Fruit fly (Drosophila melanogaster) whole organism, adult: ENCODE data around the gene MFS9.

Experiments
- CG12768 ChIP-seq: fragments of 200-800 bp; sonication (Bioruptor generic); optimal IDR thresholded peaks from 2 replicates; lab custom pipeline; 2017; ENCODE audit warnings: missing biosample characterization, missing genetic modification characterization, mild to moderate bottlenecking, moderate library complexity, missing genetic modification reagents
- CG14711 ChIP-seq: fragments of 200-800 bp; sonication (Bioruptor generic); optimal IDR thresholded peaks from 2 replicates; lab custom pipeline; 2018; ENCODE audit warnings: missing biosample characterization, mild to moderate bottlenecking, missing genetic modification characterization, moderate library complexity
- CG1620 ChIP-seq: fragments of 200-800 bp; sonication (Bioruptor generic); optimal IDR thresholded peaks from 2 replicates; lab custom pipeline; 2016; ENCODE audit warnings: missing biosample characterization, missing genetic modification characterization
- CG33017 ChIP-seq: fragments of 200-800 bp; sonication (Bioruptor generic); optimal IDR thresholded peaks from 2 replicates; lab custom pipeline; 2018; ENCODE audit warnings: missing biosample characterization, mild to moderate bottlenecking, missing genetic modification characterization, moderate library complexity
- CG7045 ChIP-seq: fragments of 200-800 bp; sonication (Bioruptor generic); optimal IDR thresholded peaks from 2 replicates; lab custom pipeline; 2017; ENCODE audit warnings: missing biosample characterization, mild to moderate bottlenecking, missing genetic modification characterization
- CG7101 ChIP-seq: fragments of 200-800 bp; sonication (Bioruptor generic); optimal IDR thresholded peaks from 2 replicates; lab custom pipeline; 2018; ENCODE audit warnings: missing biosample characterization, mild to moderate bottlenecking, missing genetic modification characterization, moderate library complexity
- Clk ChIP-seq: fragments of 200-800 bp; sonication (Bioruptor generic); optimal IDR thresholded peaks from 2 replicates; lab custom pipeline; 2017; ENCODE audit warnings: missing biosample characterization, missing genetic modification characterization
- Crg-1 ChIP-seq: fragments of 200-800 bp; sonication (Bioruptor generic); optimal IDR thresholded peaks from 2 replicates; lab custom pipeline; 2016; ENCODE audit warnings: missing biosample characterization, missing genetic modification characterization
- cic ChIP-seq: fragments of 200-800 bp; sonication (Bioruptor generic); optimal IDR thresholded peaks from 2 replicates; lab custom pipeline; 2017; ENCODE audit warnings: missing biosample characterization, mild to moderate bottlenecking, missing genetic modification characterization, moderate library complexity
- cnc ChIP-seq, 2 experiments: fragments of >200 bp; optimal IDR thresholded peaks; 2 replicates each; lab custom pipeline; 2017
- kay ChIP-seq: fragments of 200-800 bp; sonication (Bioruptor generic); peaks from one replicate; lab custom pipeline; 2016; ENCODE audit warnings: missing biosample characterization, missing genetic modification characterization, borderline replicate concordance
- pad ChIP-seq: fragments of 200-800 bp; sonication (Bioruptor generic); optimal IDR thresholded peaks from 3 replicates; lab custom pipeline; 2017; ENCODE audit warnings: missing biosample characterization, missing genetic modification characterization, mild to moderate bottlenecking, moderate library complexity, missing genetic modification reagents
- toe ChIP-seq: fragments of 200-800 bp; sonication (Bioruptor generic); optimal IDR thresholded peaks from 2 replicates; lab custom pipeline; 2016; ENCODE audit warnings: missing biosample characterization, missing genetic modification characterization

DNA sequence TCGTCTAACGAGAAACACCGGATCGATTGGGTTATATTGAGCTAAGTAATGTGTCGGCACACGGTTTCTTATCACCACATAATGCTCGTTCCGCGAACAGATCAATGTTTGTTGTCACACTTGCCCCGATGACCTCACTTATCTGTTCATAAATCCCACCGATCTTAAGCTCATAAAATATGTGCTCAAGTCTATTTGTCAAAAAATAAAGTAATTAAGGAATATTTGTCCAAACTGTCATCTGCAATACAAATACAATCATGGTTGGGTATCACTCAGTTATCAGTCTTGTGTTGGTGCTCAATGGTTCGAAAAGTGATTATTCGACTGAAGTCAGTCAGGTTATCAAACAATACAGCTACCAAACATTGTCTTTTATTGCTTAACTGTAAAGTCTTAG, 36.0 kb upstream of the MFS9 start:
- TF ChIP-seq kay (no peak), CG33017 (tag; lab: Kevin White, UChicago) (no peak), CG7101 (tag; lab: Kevin White, UChicago) (no peak), Crg-1 (GFP tag; lab: Kevin White, UChicago) (no peak), cnc (optimal IDR thresholded peaks at IDR 0.05; lab: Kevin White, UChicago) (no peak), CG14711 (tag; lab: Kevin White, UChicago) (no peak), cic (GFP tag; lab: Kevin White, UChicago) (no peak), Clk (no peak), CG12768 (GFP tag; lab: Kevin White, UChicago) (no peak), CG1620 (GFP tag; lab: Kevin White, UChicago) (no peak), CG7045 (no peak), toe (GFP tag; lab: Kevin White, UChicago) (no peak), pad (no peak)
